Worm (Caenorhabditis elegans) whole organism, young adult: Measurements from ENCODE around the gene vap-1.
"Not testable (repeated sequence)": the region's sequence is repeated elsewhere in the genome, so short reads cannot be mapped to it uniquely, and the experiment has no call there.

Experiments
- B0019.2 ChIP-seq: fragments of 200-800 bp; sonication (Bioruptor generic); conservative IDR thresholded peaks from 2 replicates; pipeline ENCODE4 v1.3.6; 2022; ENCODE audit warnings: missing genetic modification reagents, missing genetic modification characterization, missing compliant biosample characterization
- C06A6.2 ChIP-seq: fragments of 200-800 bp; sonication (Bioruptor generic); conservative IDR thresholded peaks from 2 replicates; pipeline ENCODE4 v1.3.6; 2022; ENCODE audit warnings: missing genetic modification characterization, missing compliant biosample characterization
- D2030.7 ChIP-seq: fragments of 200-800 bp; sonication (Bioruptor generic); IDR thresholded peaks from 2 replicates; pipeline ENCODE4 v1.3.6; 2022; ENCODE audit warnings: missing genetic modification reagents, missing genetic modification characterization, missing compliant biosample characterization
- F33H1.4 ChIP-seq: fragments of 200-800 bp; sonication (Bioruptor generic); IDR thresholded peaks from 2 replicates; pipeline ENCODE4 v1.3.6; 2022; ENCODE audit warnings: missing genetic modification reagents, missing genetic modification characterization, missing compliant biosample characterization
- F39B2.1 ChIP-seq: fragments of 200-800 bp; sonication (Bioruptor generic); IDR thresholded peaks from 2 replicates; pipeline ENCODE4 v1.3.6; 2022; ENCODE audit warnings: missing genetic modification reagents, missing genetic modification characterization, missing compliant biosample characterization
- F57A8.1 ChIP-seq: fragments of 200-800 bp; sonication (Bioruptor generic); optimal IDR thresholded peaks from 2 replicates; lab custom pipeline; 2018; ENCODE audit warnings: mild to moderate bottlenecking, missing genetic modification characterization, moderate library complexity, missing compliant biosample characterization
- K11D2.4 ChIP-seq: fragments of 200-800 bp; sonication (Bioruptor generic); IDR thresholded peaks from 2 replicates; pipeline ENCODE4 v1.3.6; 2022; ENCODE audit warnings: missing genetic modification reagents, missing genetic modification characterization, missing compliant biosample characterization
- Y53G8AR.9 ChIP-seq: fragments of 200-800 bp; sonication (Bioruptor generic); conservative IDR thresholded peaks from 2 replicates; pipeline ENCODE4 v1.3.6; 2022; ENCODE audit warnings: missing genetic modification reagents, missing genetic modification characterization, missing compliant biosample characterization
- Y56A3A.18 ChIP-seq: fragments of 200-800 bp; sonication (Bioruptor generic); IDR thresholded peaks from 2 replicates; pipeline ENCODE4 v1.3.6; 2022; ENCODE audit warnings: missing genetic modification reagents, missing genetic modification characterization, missing compliant biosample characterization
- ama-1 ChIP-seq, 3 experiments: fragments of 150-350 bp in 1 of 3; sonication (generic microtip) in 2 of 3; optimal IDR thresholded peaks; 2 replicates each; lab custom pipeline; 2014 to 2018; ENCODE audit warnings: missing biosample characterization in 2 of 3, missing genetic modification characterization in 2 of 3, missing genetic modification reagents in 2 of 3
- aptf-2 ChIP-seq: fragments of 200-800 bp; sonication (Bioruptor generic); conservative IDR thresholded peaks from 2 replicates; pipeline ENCODE4 v1.3.6; 2022; ENCODE audit warnings: missing genetic modification reagents, missing genetic modification characterization, missing compliant biosample characterization
- aptf-3 ChIP-seq: fragments of 200-800 bp; sonication (Bioruptor generic); IDR thresholded peaks from 2 replicates; pipeline ENCODE4 v1.3.6; 2022; ENCODE audit warnings: missing genetic modification characterization, missing compliant biosample characterization
- atf-7 ChIP-seq: sonication (generic microtip); optimal IDR thresholded peaks from 2 replicates; lab custom pipeline; 2017; ENCODE audit warnings: mild to moderate bottlenecking, missing genetic modification characterization, missing compliant biosample characterization
- athp-1 ChIP-seq: sonication (generic microtip); optimal IDR thresholded peaks from 2 replicates; lab custom pipeline; 2017; ENCODE audit warnings: mild to moderate bottlenecking, missing genetic modification characterization, missing compliant biosample characterization
- attf-6 ChIP-seq: fragments of 200-800 bp; sonication (Bioruptor generic); IDR thresholded peaks from 2 replicates; pipeline ENCODE4 v1.3.6; 2022; ENCODE audit warnings: missing genetic modification reagents, missing genetic modification characterization, missing compliant biosample characterization
- cebp-1 ChIP-seq, 2 experiments: fragments of 200-800 bp in 1 of 2; sonication (Bioruptor generic) in 1 of 2; sonication (generic microtip) in 1 of 2; IDR thresholded peaks in 1 of 2; optimal IDR thresholded peaks in 1 of 2; 2 replicates each; pipeline versions ENCODE4 v1.3.6 to Lab custom; 2017 to 2022; ENCODE audit warnings: missing compliant biosample characterization in 2 of 2, missing genetic modification characterization in 2 of 2, mild to moderate bottlenecking in 1 of 2, missing genetic modification reagents in 1 of 2, moderate library complexity in 1 of 2
- cebp-2 ChIP-seq: fragments of 200-800 bp; sonication (Bioruptor generic); IDR thresholded peaks from 2 replicates; pipeline ENCODE4 v1.3.6; 2022; ENCODE audit warnings: missing genetic modification characterization, missing compliant biosample characterization
- ceh-58 ChIP-seq: fragments of 200-800 bp; sonication (Bioruptor generic); IDR thresholded peaks from 2 replicates; pipeline ENCODE4 v1.3.6; 2022; ENCODE audit warnings: missing genetic modification characterization, missing compliant biosample characterization
- egl-18 ChIP-seq: fragments of 200-800 bp; sonication (Bioruptor generic); IDR thresholded peaks from 2 replicates; pipeline ENCODE4 v1.3.6; 2022; ENCODE audit warnings: missing genetic modification reagents, missing genetic modification characterization, missing compliant biosample characterization
- egrh-3 ChIP-seq: fragments of 200-800 bp; sonication (Bioruptor generic); IDR thresholded peaks from 2 replicates; pipeline ENCODE4 v1.3.6; 2022; ENCODE audit warnings: missing genetic modification reagents, missing genetic modification characterization, missing compliant biosample characterization
- ekl-4 ChIP-seq: fragments of 200-800 bp; sonication (Bioruptor generic); IDR thresholded peaks from 2 replicates; pipeline ENCODE4 v1.3.6; 2022; ENCODE audit warnings: missing genetic modification reagents, missing genetic modification characterization, missing compliant biosample characterization
- fkh-3 ChIP-seq: sonication (generic microtip); optimal IDR thresholded peaks from 2 replicates; lab custom pipeline; 2016; ENCODE audit warnings: mild to moderate bottlenecking, missing genetic modification characterization, missing compliant biosample characterization
- lag-1 ChIP-seq: fragments of 200-800 bp; sonication (Bioruptor generic); IDR thresholded peaks from 2 replicates; pipeline ENCODE4 v1.3.6; 2022; ENCODE audit warnings: missing genetic modification reagents, missing genetic modification characterization, missing compliant biosample characterization
- let-526 ChIP-seq: fragments of 200-800 bp; sonication (Bioruptor generic); IDR thresholded peaks from 2 replicates; pipeline ENCODE4 v1.3.6; 2022; ENCODE audit warnings: missing genetic modification reagents, missing genetic modification characterization, missing compliant biosample characterization
- lin-54 ChIP-seq: fragments of 200-800 bp; sonication (Bioruptor generic); optimal IDR thresholded peaks from 2 replicates; lab custom pipeline; 2018; ENCODE audit warnings: mild to moderate bottlenecking, missing genetic modification characterization, missing compliant biosample characterization
- madf-3 ChIP-seq: fragments of 200-800 bp; sonication (Bioruptor generic); IDR thresholded peaks from 2 replicates; pipeline ENCODE4 v1.3.6; 2022; ENCODE audit warnings: missing genetic modification reagents, missing genetic modification characterization, missing compliant biosample characterization
- madf-6 ChIP-seq: fragments of 200-800 bp; sonication (Bioruptor generic); IDR thresholded peaks from 2 replicates; pipeline ENCODE4 v1.3.6; 2022; ENCODE audit warnings: missing genetic modification reagents, missing genetic modification characterization, missing compliant biosample characterization
- nfya-2 ChIP-seq: fragments of 200-800 bp; sonication (Bioruptor generic); IDR thresholded peaks from 2 replicates; pipeline ENCODE4 v1.3.6; 2022; ENCODE audit warnings: missing genetic modification reagents, missing genetic modification characterization, missing compliant biosample characterization
- nfyb-1 ChIP-seq: fragments of 200-800 bp; sonication (Bioruptor generic); IDR thresholded peaks from 2 replicates; pipeline ENCODE4 v1.3.6; 2022; ENCODE audit warnings: missing genetic modification reagents, missing genetic modification characterization, missing compliant biosample characterization
- nhr-120 ChIP-seq: fragments of 200-800 bp; sonication (Bioruptor generic); IDR thresholded peaks from 2 replicates; pipeline ENCODE4 v1.3.6; 2022; ENCODE audit warnings: missing genetic modification characterization, missing compliant biosample characterization
- nhr-27 ChIP-seq: fragments of 200-800 bp; sonication (Bioruptor generic); optimal IDR thresholded peaks from 2 replicates; lab custom pipeline; 2018; ENCODE audit warnings: mild to moderate bottlenecking, missing genetic modification characterization, moderate library complexity, missing compliant biosample characterization
- pbrm-1 ChIP-seq: fragments of 200-800 bp; sonication (Bioruptor generic); IDR thresholded peaks from 2 replicates; pipeline ENCODE4 v1.3.6; 2022; ENCODE audit warnings: missing genetic modification reagents, missing genetic modification characterization, missing compliant biosample characterization
- sea-2 ChIP-seq: fragments of 200-800 bp; sonication (Bioruptor generic); IDR thresholded peaks from 2 replicates; pipeline ENCODE4 v1.3.6; 2022; ENCODE audit warnings: missing genetic modification characterization, missing compliant biosample characterization
- unc-130 ChIP-seq: sonication (generic microtip); optimal IDR thresholded peaks from 2 replicates; lab custom pipeline; 2016; ENCODE audit warnings: missing genetic modification reagents, missing genetic modification characterization, missing compliant biosample characterization
- ztf-25 ChIP-seq: fragments of 200-800 bp; sonication (Bioruptor generic); IDR thresholded peaks from 2 replicates; pipeline ENCODE4 v1.3.6; 2022; ENCODE audit warnings: missing genetic modification reagents, missing genetic modification characterization, missing compliant biosample characterization
- ztf-6 ChIP-seq: fragments of 200-800 bp; sonication (Bioruptor generic); IDR thresholded peaks from 2 replicates; pipeline ENCODE4 v1.3.6; 2022; ENCODE audit warnings: missing genetic modification reagents, missing genetic modification characterization, missing compliant biosample characterization

The vap-1 gene

ce11 chrX:17444683-17445082, 48.3 kb upstream of the vap-1 start (continued):
- peak; percentile 13 for TF ChIP-seq let-526 (GFP tag; lab: Robert Waterston, UW)
- TF ChIP-seq pbrm-1 (GFP tag; lab: Robert Waterston, UW), result 0 out of 2 replicates have a peak, but pooled peaks have one; percentile 12
- peak; percentile 85 for TF ChIP-seq madf-3
- TF ChIP-seq Y56A3A.18 (GFP tag; lab: Robert Waterston, UW), result 0 out of 2 replicates have a peak, but pooled peaks have one; percentile 59
- peak; percentile 28; the same call in 1 of the 2 replicates for TF ChIP-seq F33H1.4 (GFP tag; lab: Robert Waterston, UW)
- TF ChIP-seq, all 124 proteins: peak for 30; not testable (repeated sequence) for 94

ce11 chrX:17442539-17442938, 46.2 kb upstream of the vap-1 start:
- TF ChIP-seq Y53G8AR.9 (peak; percentile 71; the same call in 1 of the 2 replicates), ztf-25 (GFP tag; lab: Robert Waterston, UW) (peak; percentile 81; the same call in 1 of the 2 replicates), aptf-2 (GFP tag; lab: Robert Waterston, UW) (peak; percentile 70; the same call in 1 of the 2 replicates), K11D2.4 (GFP tag; lab: Robert Waterston, UW) (0 out of 2 replicates have a peak, but pooled peaks have one; percentile 55), nfyb-1 (peak; percentile 76), Y56A3A.18 (GFP tag; lab: Robert Waterston, UW) (peak; percentile 86; the same call in 1 of the 2 replicates), let-526 (GFP tag; lab: Robert Waterston, UW) (peak; percentile 73; the same call in 1 of the 2 replicates), B0019.2 (GFP tag; lab: Robert Waterston, UW) (peak; percentile 48), aptf-3 (GFP tag; lab: Robert Waterston, UW) (peak; percentile 97), cebp-2 (GFP tag; lab: Robert Waterston, UW) (peak; percentile 99), ceh-58 (GFP tag; lab: Robert Waterston, UW) (peak; percentile 92; the same call in 1 of the 2 replicates), sea-2 (GFP tag; lab: Robert Waterston, UW) (peak; percentile 85), madf-6 (GFP tag; lab: Robert Waterston, UW) (0 out of 2 replicates have a peak, but pooled peaks have one; percentile 28), nfya-2 (GFP tag; lab: Robert Waterston, UW) (0 out of 2 replicates have a peak, but pooled peaks have one; percentile 84), cebp-1 (GFP tag; IDR thresholded peaks at IDR 0.05; lab: Robert Waterston, UW) (peak; percentile 57; the same call in 1 of the 2 replicates), C06A6.2 (peak; percentile 64; the same call in 1 of the 2 replicates), pbrm-1 (GFP tag; lab: Robert Waterston, UW) (0 out of 2 replicates have a peak, but pooled peaks have one; percentile 47), ztf-6 (GFP tag; lab: Robert Waterston, UW) (peak; percentile 90), D2030.7 (GFP tag; lab: Robert Waterston, UW) (peak; percentile 59), lag-1 (GFP tag; lab: Robert Waterston, UW) (peak; percentile 96), egl-18 (GFP tag; lab: Robert Waterston, UW) (peak; percentile 88; the same call in 1 of the 2 replicates), egrh-3 (GFP tag; lab: Robert Waterston, UW) (peak; percentile 79; the same call in 1 of the 2 replicates), ekl-4 (GFP tag; lab: Robert Waterston, UW) (peak; percentile 67; the same call in 1 of the 2 replicates), madf-3 (peak; percentile 74; the same call in 1 of the 2 replicates), F39B2.1 (GFP tag; lab: Robert Waterston, UW) (0 out of 2 replicates have a peak, but pooled peaks have one; percentile 10), nhr-120 (GFP tag; lab: Robert Waterston, UW) (peak; percentile 97), attf-6 (peak; percentile 70; the same call in 1 of the 2 replicates)
- TF ChIP-seq cebp-1 (tag; optimal IDR thresholded peaks at IDR 0.05; lab: Kevin White, UChicago), result not testable (repeated sequence)
- TF ChIP-seq, all 124 proteins: peak for 27; not testable (repeated sequence) for 97

- TF ChIP-seq sea-2 (GFP tag; lab: Robert Waterston, UW) (no peak), lin-54 (GFP tag; lab: Kevin White, UChicago) (no peak), ama-1 (optimal IDR thresholded peaks at IDR 0.05; lab: Kevin White, UChicago) (no peak), ama-1 (GFP tag; optimal IDR thresholded peaks at IDR 0.05; lab: Kevin White, UChicago) (no peak), athp-1 (no peak), fkh-3 (no peak), nhr-27 (tag; lab: Kevin White, UChicago) (no peak), F33H1.4 (GFP tag; lab: Robert Waterston, UW) (no peak), unc-130 (GFP tag; lab: Kevin White, UChicago) (no peak), K11D2.4 (GFP tag; lab: Robert Waterston, UW) (no peak), F57A8.1 (GFP tag; lab: Kevin White, UChicago) (no peak), ekl-4 (GFP tag; lab: Robert Waterston, UW) (no peak), atf-7 (tag; lab: Kevin White, UChicago) (no peak)
These were observed 42.0 kb upstream of the vap-1 start, which contains the start of gene C36E6.8 for ce11 chrX:17438386-17438785. Gene C36E6.8 (plus strand): TSS chrX:17438686.
